Fruit fly (Drosophila melanogaster): ENCODE measurements around the gene GCC185.

The GCC185 gene

DNA sequence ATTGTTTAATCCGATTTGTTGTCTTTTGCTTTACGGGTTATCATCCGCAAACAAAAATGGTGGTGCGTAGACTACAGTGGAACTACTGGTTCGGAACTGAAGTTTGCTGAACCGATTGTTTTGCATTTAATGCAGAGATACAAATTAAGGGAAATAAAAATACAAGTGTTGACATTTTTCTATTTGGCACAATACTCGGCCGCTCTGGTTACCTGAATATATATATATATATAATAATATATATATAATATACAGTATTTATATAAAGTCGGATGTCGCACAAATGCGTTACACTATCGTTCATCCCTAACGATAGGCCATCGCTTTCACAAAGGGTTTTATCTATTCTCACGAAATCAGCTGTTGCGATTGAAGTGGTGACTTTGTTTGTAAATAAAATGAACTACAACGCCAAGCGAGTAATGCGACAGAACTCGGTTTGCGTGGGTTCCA lies 6.3 kb downstream of the GCC185 start, which contains the start of the genes DCAF12 and Spt3 (continued):
- no peak for TF ChIP-seq Awh (GFP tag; IDR thresholded peaks at IDR 0.05)
- TF ChIP-seq CG4404 (GFP tag; IDR thresholded peaks at IDR 0.05), result peak; percentile 58; the same call in 1 of the 2 replicates
- TF ChIP-seq Opbp (GFP tag; IDR thresholded peaks at IDR 0.05; ENCODE audit: partially characterized antibody), result peak; percentile 90
- TF ChIP-seq grn (GFP tag; optimal IDR thresholded peaks at IDR 0.05), result peak; percentile 74
- TF ChIP-seq CG14667 (GFP tag; IDR thresholded peaks at IDR 0.05), result peak; percentile 39; the same call in 1 of the 2 replicates
- TF ChIP-seq CG18599 (GFP tag; optimal IDR thresholded peaks at IDR 0.05), result peak; percentile 62
- TF ChIP-seq CG17328 (GFP tag; IDR thresholded peaks at IDR 0.05), result no peak
- no peak for TF ChIP-seq nom (GFP tag; optimal IDR thresholded peaks at IDR 0.05)
- TF ChIP-seq Med (GFP tag), result peak; percentile 76
- TF ChIP-seq CG2199 (GFP tag; IDR thresholded peaks at IDR 0.05), result no peak
- TF ChIP-seq CG13123 (GFP tag; optimal IDR thresholded peaks at IDR 0.05), result no peak
- TF ChIP-seq D (optimal IDR thresholded peaks at IDR 0.05), result no peak
- peak; percentile 38 for TF ChIP-seq D (GFP tag; optimal IDR thresholded peaks at IDR 0.05)
- TF ChIP-seq CG1603 (tag; optimal IDR thresholded peaks at IDR 0.05), result no peak
- 0 out of 3 replicates have a peak, but pooled peaks have one; percentile 30 for TF ChIP-seq CG11456 (GFP tag; IDR thresholded peaks at IDR 0.05)
- no peak for TF ChIP-seq CG1832 (GFP tag; optimal IDR thresholded peaks at IDR 0.05)
- TF ChIP-seq lov (optimal IDR thresholded peaks at IDR 0.05), result no peak
- TF ChIP-seq lov (GFP tag; IDR thresholded peaks at IDR 0.05), result no peak
- no peak for TF ChIP-seq mam (GFP tag; optimal IDR thresholded peaks at IDR 0.05)
- TF ChIP-seq nmo (GFP tag; optimal IDR thresholded peaks at IDR 0.05), result peak; percentile 81
- peak; percentile 43; the same call in 2 of the 3 replicates for TF ChIP-seq CG34422 (GFP tag; IDR thresholded peaks at IDR 0.05)
- TF ChIP-seq Tbp (GFP tag; optimal IDR thresholded peaks at IDR 0.05), result no peak
- no peak for TF ChIP-seq maf-S (GFP tag; optimal IDR thresholded peaks at IDR 0.05)
- no peak for TF ChIP-seq CG32767 (GFP tag; IDR thresholded peaks at IDR 0.05)
- TF ChIP-seq CG13624 (GFP tag; optimal IDR thresholded peaks at IDR 0.05), result no peak
- no peak for TF ChIP-seq h (optimal IDR thresholded peaks at IDR 0.05)
- no peak for TF ChIP-seq pan (optimal IDR thresholded peaks at IDR 0.05)
- TF ChIP-seq pan (GFP tag; optimal IDR thresholded peaks at IDR 0.05 in 1 of 2, IDR thresholded peaks at IDR 0.05 in 1 of 2), result no peak
- TF ChIP-seq aop (GFP tag; IDR thresholded peaks at IDR 0.05), result no peak
- TF ChIP-seq CG43689 (GFP tag; IDR thresholded peaks at IDR 0.05), result no peak
- TF ChIP-seq CG12659 (GFP tag; optimal IDR thresholded peaks at IDR 0.05), result peak; percentile 60
- no peak for TF ChIP-seq Atf-2 (GFP tag; optimal IDR thresholded peaks at IDR 0.05)
- TF ChIP-seq CG4820 (GFP tag; optimal IDR thresholded peaks at IDR 0.05), result no peak
- 0 out of 2 replicates have a peak, but pooled peaks have one; percentile 23 for TF ChIP-seq H2.0 (GFP tag; IDR thresholded peaks at IDR 0.05)
- TF ChIP-seq fu2 (GFP tag; optimal IDR thresholded peaks at IDR 0.05), result no peak
- no peak for TF ChIP-seq CG11398 (GFP tag; optimal IDR thresholded peaks at IDR 0.05)
- TF ChIP-seq peb (GFP tag; IDR thresholded peaks at IDR 0.05), result no peak
- TF ChIP-seq Sin3A (optimal IDR thresholded peaks at IDR 0.05), result no peak
- TF ChIP-seq crc (GFP tag; optimal IDR thresholded peaks at IDR 0.05), result no peak
- TF ChIP-seq Hr39 (optimal IDR thresholded peaks at IDR 0.05), result no peak
- TF ChIP-seq wdn (GFP tag; IDR thresholded peaks at IDR 0.05), result 0 out of 2 replicates have a peak, but pooled peaks have one; percentile 21
- no peak; the same call in 1 of the 3 replicates for TF ChIP-seq CG17361 (GFP tag; IDR thresholded peaks at IDR 0.05)
- no peak for TF ChIP-seq Sox102F (GFP tag; optimal IDR thresholded peaks at IDR 0.05)
- no peak for TF ChIP-seq CTCF (GFP tag; optimal IDR thresholded peaks at IDR 0.05)
- TF ChIP-seq ci (GFP tag; IDR thresholded peaks at IDR 0.05), result no peak
- TF ChIP-seq sim (GFP tag; IDR thresholded peaks at IDR 0.05), result no peak
- TF ChIP-seq cato (GFP tag; optimal IDR thresholded peaks at IDR 0.05; ENCODE audit: borderline replicate concordance), result no peak
- peak; percentile 70 for TF ChIP-seq Xrp1 (GFP tag; IDR thresholded peaks at IDR 0.05)
- no peak for TF ChIP-seq CG17802 (tag; optimal IDR thresholded peaks at IDR 0.05)
- TF ChIP-seq Camta (GFP tag; optimal IDR thresholded peaks at IDR 0.05), result no peak
- peak; percentile 53 for TF ChIP-seq CG6254 (GFP tag; optimal IDR thresholded peaks at IDR 0.05)
- no peak for TF ChIP-seq CG6683 (GFP tag; optimal IDR thresholded peaks at IDR 0.05)
- no peak; the same call in 1 of the 2 replicates for TF ChIP-seq ranshi (GFP tag; IDR thresholded peaks at IDR 0.05)
- peak; percentile 64 for TF ChIP-seq CG15601 (tag; optimal IDR thresholded peaks at IDR 0.05)

Data from whole organism, embryonic.